Fruit fly (Drosophila melanogaster) whole organism, embryonic: ENCODE data around the gene CG14439.

ENCODE experiments used
- BEAF-32 ChIP-seq: fragments of 200-800 bp; sonication (Bioruptor generic); optimal IDR thresholded peaks from 3 replicates; lab custom pipeline; 2017; ENCODE audit warnings: missing biosample characterization, missing genetic modification characterization, mild to moderate bottlenecking, moderate library complexity, missing genetic modification reagents
- CG10267 ChIP-seq: fragments of 200-800 bp; sonication (Bioruptor generic); optimal IDR thresholded peaks from 2 replicates; lab custom pipeline; 2018; ENCODE audit warnings: missing biosample characterization, mild to moderate bottlenecking, missing genetic modification characterization, moderate library complexity
- CG10431 ChIP-seq: fragments of 200-800 bp; sonication (Bioruptor generic); optimal IDR thresholded peaks from 3 replicates; lab custom pipeline; 2018; ENCODE audit warnings: missing biosample characterization, mild to moderate bottlenecking, missing genetic modification characterization
- CG12236 ChIP-seq: fragments of 200-800 bp; sonication (Bioruptor generic); optimal IDR thresholded peaks from 2 replicates; lab custom pipeline; 2016; ENCODE audit warnings: missing biosample characterization, missing genetic modification characterization
- CG13296 ChIP-seq: fragments of 200-800 bp; sonication (Bioruptor generic); optimal IDR thresholded peaks from 3 replicates; lab custom pipeline; 2018; ENCODE audit warnings: missing biosample characterization, mild to moderate bottlenecking, missing genetic modification characterization
- CG14050 ChIP-seq: fragments of 200-800 bp; sonication (Bioruptor generic); IDR thresholded peaks from 3 replicates; pipeline ENCODE4 v1.3.6; 2022; ENCODE audit warnings: missing biosample characterization, missing genetic modification characterization
- CG1602 ChIP-seq: fragments of 200-800 bp; sonication (Bioruptor generic); optimal IDR thresholded peaks from 3 replicates; lab custom pipeline; 2016; ENCODE audit warnings: missing biosample characterization, missing genetic modification characterization
- CG16813 ChIP-seq: fragments of 200-800 bp; sonication (Bioruptor generic); IDR thresholded peaks from 3 replicates; pipeline ENCODE4 v1.3.6; 2022; ENCODE audit warnings: missing biosample characterization, missing genetic modification characterization; ENCODE audit not compliant: partially characterized antibody
- CG17829 ChIP-seq: fragments of 200-800 bp; optimal IDR thresholded peaks from 2 replicates; lab custom pipeline; 2019; ENCODE audit warnings: missing biosample characterization, mild to moderate bottlenecking, missing genetic modification characterization, moderate library complexity
- CG18764 ChIP-seq: fragments of 200-800 bp; sonication (Bioruptor generic); optimal IDR thresholded peaks from 3 replicates; lab custom pipeline; 2016; ENCODE audit warnings: missing biosample characterization, missing genetic modification characterization
- CG2678 ChIP-seq: fragments of 200-800 bp; sonication (Bioruptor generic); optimal IDR thresholded peaks from 3 replicates; lab custom pipeline; 2019; ENCODE audit warnings: missing biosample characterization, mild to moderate bottlenecking, missing genetic modification characterization, moderate library complexity
- CG31224 ChIP-seq: fragments of 200-800 bp; sonication (Bioruptor generic); IDR thresholded peaks from 2 replicates; pipeline ENCODE4 v1.3.6; 2022; ENCODE audit warnings: missing biosample characterization, missing genetic modification characterization
- CG42726 ChIP-seq: fragments of 200-800 bp; sonication (Bioruptor generic); IDR thresholded peaks from 2 replicates; pipeline ENCODE4 v1.3.6; 2022; ENCODE audit warnings: missing biosample characterization, missing genetic modification characterization; ENCODE audit not compliant: partially characterized antibody
- CG6254 ChIP-seq: fragments of 200-800 bp; sonication (Bioruptor generic); optimal IDR thresholded peaks from 3 replicates; lab custom pipeline; 2017; ENCODE audit warnings: mild to moderate bottlenecking, missing biosample characterization, missing genetic modification reagents, missing genetic modification characterization
- CG6689 ChIP-seq: fragments of 200-800 bp; sonication (Bioruptor generic); IDR thresholded peaks from 2 replicates; pipeline ENCODE4 v1.3.6; 2022; ENCODE audit warnings: missing biosample characterization, missing genetic modification characterization
- CG6791 ChIP-seq: fragments of 200-800 bp; sonication (Bioruptor generic); IDR thresholded peaks from 3 replicates; pipeline ENCODE4 v1.3.6; 2022; ENCODE audit warnings: missing biosample characterization, missing genetic modification characterization; ENCODE audit not compliant: partially characterized antibody
- CG7987 ChIP-seq: fragments of 200-800 bp; sonication (Bioruptor generic); optimal IDR thresholded peaks from 2 replicates; lab custom pipeline; 2018; ENCODE audit warnings: missing biosample characterization, mild to moderate bottlenecking, missing genetic modification characterization, moderate library complexity
- CG8290 ChIP-seq, 3 experiments: fragments of 200-800 bp; sonication (Bioruptor generic); optimal IDR thresholded peaks; 2 replicates each; lab custom pipeline; 2016 to 2019; ENCODE audit warnings: missing biosample characterization in 3 of 3, missing genetic modification characterization in 3 of 3, mild to moderate bottlenecking in 2 of 3, moderate library complexity in 1 of 3
- CG9215 ChIP-seq: fragments of 200-800 bp; sonication (Bioruptor generic); IDR thresholded peaks from 2 replicates; pipeline ENCODE4 v1.3.6; 2022; ENCODE audit warnings: missing biosample characterization, missing genetic modification characterization
- CG9437 ChIP-seq: fragments of 200-800 bp; sonication (Bioruptor generic); optimal IDR thresholded peaks from 2 replicates; lab custom pipeline; 2018; ENCODE audit warnings: missing biosample characterization, mild to moderate bottlenecking, missing genetic modification characterization
- CG9876 ChIP-seq: fragments of 200-800 bp; sonication (Bioruptor generic); optimal IDR thresholded peaks from 2 replicates; lab custom pipeline; 2016; ENCODE audit warnings: missing biosample characterization, missing genetic modification characterization
- Dbx ChIP-seq: fragments of 200-800 bp; sonication (Bioruptor generic); IDR thresholded peaks from 3 replicates; pipeline ENCODE4 v1.3.6; 2022; ENCODE audit warnings: missing biosample characterization, missing genetic modification characterization
- Gsc ChIP-seq: fragments of 200-800 bp; sonication (Bioruptor generic); IDR thresholded peaks from 2 replicates; pipeline ENCODE4 v1.3.6; 2022; ENCODE audit warnings: missing biosample characterization, missing genetic modification characterization
- Gug ChIP-seq: fragments of 200-800 bp; sonication (Bioruptor generic); IDR thresholded peaks from 4 replicates; pipeline ENCODE4 v1.3.6; 2022; ENCODE audit warnings: missing biosample characterization, missing genetic modification characterization
- Mrtf ChIP-seq: fragments of 200-800 bp; sonication (Bioruptor generic); IDR thresholded peaks from 3 replicates; pipeline ENCODE4 v1.3.6; 2022; ENCODE audit warnings: missing biosample characterization, missing genetic modification characterization
- Nf-YA ChIP-seq: fragments of 200-800 bp; sonication (Bioruptor generic); IDR thresholded peaks from 2 replicates; pipeline ENCODE4 v1.3.6; 2022; ENCODE audit warnings: missing biosample characterization, missing genetic modification characterization
- Stat92E ChIP-seq, 3 experiments: fragments of >200 bp in 2 of 3; fragments of 200-800 bp in 1 of 3; sonication (Bioruptor generic) in 1 of 3; optimal IDR thresholded peaks; 2 replicates each; lab custom pipeline; 2017 to 2019; ENCODE audit warnings: missing biosample characterization in 3 of 3, missing genetic modification characterization in 3 of 3, mild to moderate bottlenecking in 1 of 3, moderate library complexity in 1 of 3
- Taf1 ChIP-seq: fragments of 200-800 bp; sonication (Bioruptor generic); IDR thresholded peaks from 2 replicates; pipeline ENCODE4 v1.3.6; 2022; ENCODE audit warnings: missing biosample characterization, missing genetic modification characterization
- Xrp1 ChIP-seq: fragments of 200-800 bp; sonication (Bioruptor generic); IDR thresholded peaks from 2 replicates; pipeline ENCODE4 v1.3.6; 2022; ENCODE audit warnings: missing biosample characterization, missing genetic modification characterization
- ara ChIP-seq: fragments of 200-800 bp; sonication (Bioruptor generic); IDR thresholded peaks from 2 replicates; pipeline ENCODE4 v1.3.6; 2022; ENCODE audit warnings: missing biosample characterization, missing genetic modification characterization
- ash1 ChIP-seq: fragments of 200-800 bp; sonication (Bioruptor generic); optimal IDR thresholded peaks from 2 replicates; lab custom pipeline; 2018; ENCODE audit warnings: missing biosample characterization, mild to moderate bottlenecking, missing genetic modification characterization
- bigmax ChIP-seq: fragments of 200-800 bp; sonication (Bioruptor generic); optimal IDR thresholded peaks from 2 replicates; lab custom pipeline; 2018; ENCODE audit warnings: missing biosample characterization, mild to moderate bottlenecking, missing genetic modification characterization
- en ChIP-seq: fragments of 200-800 bp; sonication (Bioruptor generic); optimal IDR thresholded peaks from 2 replicates; lab custom pipeline; 2016; ENCODE audit warnings: missing biosample characterization, missing genetic modification characterization
- eyg ChIP-seq: fragments of 200-800 bp; sonication (Bioruptor generic); optimal IDR thresholded peaks from 3 replicates; lab custom pipeline; 2016; ENCODE audit warnings: missing biosample characterization, missing genetic modification characterization
- fd102C ChIP-seq: fragments of 200-800 bp; sonication (Bioruptor generic); optimal IDR thresholded peaks from 2 replicates; lab custom pipeline; 2018; ENCODE audit warnings: missing biosample characterization, mild to moderate bottlenecking, missing genetic modification characterization, moderate library complexity
- gt ChIP-seq: fragments of 200-800 bp; sonication (Bioruptor generic); IDR thresholded peaks from 2 replicates; pipeline ENCODE4 v1.3.6; 2022; ENCODE audit warnings: missing biosample characterization, missing genetic modification characterization
- ham ChIP-seq: fragments of 200-800 bp; sonication (Bioruptor generic); IDR thresholded peaks from 2 replicates; pipeline ENCODE4 v1.3.6; 2022; ENCODE audit warnings: missing biosample characterization, missing genetic modification characterization
- hth ChIP-seq: fragments of >200 bp; optimal IDR thresholded peaks from 2 replicates; lab custom pipeline; 2017; ENCODE audit warnings: inconsistent platforms
- kah ChIP-seq: fragments of 200-800 bp; sonication (Bioruptor generic); optimal IDR thresholded peaks from 2 replicates; lab custom pipeline; 2018; ENCODE audit warnings: missing biosample characterization, mild to moderate bottlenecking, missing genetic modification characterization
- org-1 ChIP-seq: fragments of 200-800 bp; sonication (Bioruptor generic); optimal IDR thresholded peaks from 2 replicates; lab custom pipeline; 2017; ENCODE audit warnings: missing biosample characterization, missing genetic modification characterization
- pb ChIP-seq: fragments of 200-800 bp; sonication (Bioruptor generic); optimal IDR thresholded peaks from 3 replicates; lab custom pipeline; 2016; ENCODE audit warnings: missing biosample characterization, missing genetic modification characterization
- pho ChIP-seq: fragments of 200-800 bp; sonication (Bioruptor generic); optimal IDR thresholded peaks from 2 replicates; lab custom pipeline; 2016; ENCODE audit warnings: missing biosample characterization, missing genetic modification characterization
- phol ChIP-seq: fragments of 200-800 bp; sonication (Bioruptor generic); optimal IDR thresholded peaks from 3 replicates; lab custom pipeline; 2018; ENCODE audit warnings: missing biosample characterization, mild to moderate bottlenecking, missing genetic modification characterization, moderate library complexity
- pita ChIP-seq: fragments of 200-800 bp; sonication (Bioruptor generic); optimal IDR thresholded peaks from 2 replicates; lab custom pipeline; 2017; ENCODE audit warnings: missing biosample characterization, mild to moderate bottlenecking, missing genetic modification characterization
- pros ChIP-seq: fragments of 200-800 bp; sonication (Bioruptor generic); optimal IDR thresholded peaks from 3 replicates; lab custom pipeline; 2019; ENCODE audit warnings: missing biosample characterization, mild to moderate bottlenecking, missing genetic modification characterization, moderate library complexity
- sens-2 ChIP-seq: fragments of 200-800 bp; sonication (Bioruptor generic); IDR thresholded peaks from 2 replicates; pipeline ENCODE4 v1.3.6; 2022; ENCODE audit warnings: missing biosample characterization, missing genetic modification characterization
- stwl ChIP-seq: fragments of 200-800 bp; sonication (Bioruptor generic); optimal IDR thresholded peaks from 3 replicates; lab custom pipeline; 2018; ENCODE audit warnings: missing biosample characterization, mild to moderate bottlenecking, missing genetic modification characterization, moderate library complexity
- tna ChIP-seq: fragments of 200-800 bp; sonication (Bioruptor generic); IDR thresholded peaks from 2 replicates; pipeline ENCODE4 v1.3.6; 2022; ENCODE audit warnings: missing biosample characterization, missing genetic modification characterization; ENCODE audit not compliant: partially characterized antibody
- unpg ChIP-seq: fragments of 200-800 bp; sonication (Bioruptor generic); optimal IDR thresholded peaks from 3 replicates; lab custom pipeline; 2018; ENCODE audit warnings: missing biosample characterization, mild to moderate bottlenecking, missing genetic modification characterization, moderate library complexity
- vfl ChIP-seq: fragments of 200-800 bp; sonication (Bioruptor generic); optimal IDR thresholded peaks from 2 replicates; lab custom pipeline; 2016; ENCODE audit warnings: missing biosample characterization, missing genetic modification characterization

Gene CG14439

DNA sequence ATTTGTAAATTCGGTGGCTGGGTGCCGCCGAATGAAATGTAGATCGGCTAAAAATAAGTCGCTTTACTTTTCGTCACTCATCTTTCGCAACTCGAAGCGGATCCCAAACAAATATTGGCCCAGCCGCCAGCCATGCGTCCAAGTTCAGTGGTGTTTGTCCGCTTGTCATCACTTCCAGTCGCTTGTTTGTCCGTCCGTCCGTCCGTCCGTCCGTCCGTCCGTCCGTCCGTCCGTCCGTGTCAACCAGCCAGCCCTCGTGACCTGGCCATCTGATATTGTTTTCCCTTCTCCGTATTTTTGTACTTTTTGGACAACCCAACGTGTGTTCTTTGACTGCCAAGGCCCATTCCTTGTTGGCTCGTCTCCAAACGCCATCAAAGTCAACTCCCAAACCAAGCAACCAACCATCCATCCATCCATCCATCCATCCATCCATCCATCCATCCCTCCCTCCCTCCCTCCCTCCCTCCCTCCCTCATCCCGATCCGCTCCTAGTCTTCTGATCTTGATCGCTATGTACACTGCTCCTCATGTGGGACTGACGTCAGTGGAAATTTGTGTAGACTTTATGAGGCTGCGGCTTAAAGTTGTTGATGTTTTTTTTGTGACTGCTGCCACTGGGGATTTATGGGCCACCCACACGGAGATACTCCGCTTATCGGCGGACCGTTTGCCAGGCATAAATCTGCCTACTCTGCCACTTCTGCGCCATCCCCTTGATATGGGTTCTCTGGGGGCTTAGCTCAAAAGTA is 13.9 kb upstream of the CG14439 start (continued):
- no peak for TF ChIP-seq en (GFP tag; lab: Kevin White, UChicago)
- no peak for TF ChIP-seq tna
- no peak for TF ChIP-seq CG6254 (GFP tag; lab: Kevin White, UChicago)
- no peak for TF ChIP-seq gt (GFP tag; lab: Robert Waterston, UW)
- no peak for TF ChIP-seq Gsc (GFP tag; lab: Robert Waterston, UW)
- TF ChIP-seq phol (tag; lab: Kevin White, UChicago) = no peak
- TF ChIP-seq sens-2 = no peak
- no peak for TF ChIP-seq CG6689 (GFP tag; lab: Robert Waterston, UW)
- TF ChIP-seq stwl (tag; lab: Kevin White, UChicago) = no peak
- TF ChIP-seq bigmax (GFP tag; lab: Kevin White, UChicago) = no peak
- no peak for TF ChIP-seq CG9215 (GFP tag; lab: Robert Waterston, UW)
- no peak for TF ChIP-seq CG10431
- TF ChIP-seq hth = no peak
- no peak for TF ChIP-seq CG16813 (GFP tag; lab: Robert Waterston, UW)
- no peak for TF ChIP-seq fd102C (GFP tag; lab: Kevin White, UChicago)
- TF ChIP-seq BEAF-32 (GFP tag; lab: Kevin White, UChicago) = no peak
- TF ChIP-seq pho (GFP tag; lab: Kevin White, UChicago) = no peak
- no peak for TF ChIP-seq unpg (GFP tag; lab: Kevin White, UChicago)
- no peak for TF ChIP-seq Nf-YA
- TF ChIP-seq Taf1 (GFP tag; lab: Robert Waterston, UW) = no peak
- TF ChIP-seq CG1602 (GFP tag; lab: Kevin White, UChicago) = no peak
- TF ChIP-seq pb (GFP tag; lab: Kevin White, UChicago) = no peak
- TF ChIP-seq CG10267 (tag; lab: Kevin White, UChicago) = no peak
- TF ChIP-seq Stat92E (GFP tag; optimal IDR thresholded peaks at IDR 0.05; lab: Kevin White, UChicago) = peak in 1 of 3 experiments; percentile 53
- TF ChIP-seq CG7987 (GFP tag; lab: Kevin White, UChicago) = no peak
- TF ChIP-seq ara (GFP tag; lab: Robert Waterston, UW) = no peak
- TF ChIP-seq Dbx (GFP tag; lab: Robert Waterston, UW) = no peak
- no peak for TF ChIP-seq CG12236 (GFP tag; lab: Kevin White, UChicago)
- no peak for TF ChIP-seq pros (GFP tag; lab: Kevin White, UChicago)
- TF ChIP-seq CG9437 (GFP tag; lab: Kevin White, UChicago) = no peak
- no peak for TF ChIP-seq Gug (GFP tag; lab: Robert Waterston, UW)
- TF ChIP-seq org-1 (GFP tag; lab: Kevin White, UChicago) = no peak
- no peak for TF ChIP-seq CG8290 (GFP tag; optimal IDR thresholded peaks at IDR 0.05; lab: Kevin White, UChicago)
- TF ChIP-seq CG8290 (tag; optimal IDR thresholded peaks at IDR 0.05; lab: Kevin White, UChicago) = peak in 1 of 2 experiments; percentile 38
- no peak for TF ChIP-seq ham
- TF ChIP-seq CG18764 (GFP tag; lab: Kevin White, UChicago) = no peak
- TF ChIP-seq eyg (GFP tag; lab: Kevin White, UChicago) = no peak
- peak; percentile 34 for TF ChIP-seq CG13296 (GFP tag; lab: Kevin White, UChicago)
- no peak for TF ChIP-seq CG9876 (GFP tag; lab: Kevin White, UChicago)
- TF ChIP-seq CG6791 (GFP tag; lab: Robert Waterston, UW) = no peak
- peak; percentile 39 for TF ChIP-seq CG2678
- no peak for TF ChIP-seq kah
- TF ChIP-seq CG17829 (tag; lab: Kevin White, UChicago) = no peak
- TF ChIP-seq CG14050 (GFP tag; lab: Robert Waterston, UW) = no peak
- TF ChIP-seq CG31224 (GFP tag; lab: Robert Waterston, UW) = no peak
- TF ChIP-seq Mrtf (GFP tag; lab: Robert Waterston, UW) = no peak
- no peak for TF ChIP-seq vfl (GFP tag; lab: Kevin White, UChicago)
- TF ChIP-seq Xrp1 = 0 out of 2 replicates have a peak, but pooled peaks have one; percentile 15
- TF ChIP-seq pita = no peak
- TF ChIP-seq CG42726 (GFP tag; lab: Robert Waterston, UW) = no peak
- no peak for TF ChIP-seq ash1
